Worm (Caenorhabditis elegans) whole organism, L2 larva: ENCODE results near the gene D1025.10.

Source experiments
- F13H6.1 ChIP-seq: sonication (generic microtip); optimal IDR thresholded peaks from 2 replicates; lab custom pipeline; 2016; ENCODE audit warnings: missing genetic modification characterization, missing compliant biosample characterization
- aly-2 ChIP-seq: fragments of 150-350 bp; optimal IDR thresholded peaks from 2 replicates; lab custom pipeline; 2014; ENCODE audit warnings: missing biosample characterization, missing genetic modification characterization
- ceh-82 ChIP-seq: fragments of 150-350 bp; optimal IDR thresholded peaks from 2 replicates; lab custom pipeline; 2014; ENCODE audit warnings: missing biosample characterization, missing genetic modification characterization
- gmeb-1 ChIP-seq: fragments of 150-350 bp; optimal IDR thresholded peaks from 2 replicates; lab custom pipeline; 2014; ENCODE audit warnings: missing biosample characterization, missing genetic modification characterization
- nhr-129 ChIP-seq: fragments of 150-350 bp; optimal IDR thresholded peaks from 2 replicates; lab custom pipeline; 2014; ENCODE audit warnings: missing biosample characterization, missing genetic modification characterization
- peb-1 ChIP-seq: fragments of 150-350 bp; optimal IDR thresholded peaks from 2 replicates; lab custom pipeline; 2014; ENCODE audit warnings: missing biosample characterization, missing genetic modification characterization
- unc-62 ChIP-seq: fragments of 150-350 bp; optimal IDR thresholded peaks from 2 replicates; lab custom pipeline; 2014; ENCODE audit warnings: missing biosample characterization, missing genetic modification reagents, missing genetic modification characterization
- ztf-11 ChIP-seq: sonication (generic microtip); optimal IDR thresholded peaks from 2 replicates; lab custom pipeline; 2017; ENCODE audit warnings: missing biosample characterization, missing genetic modification characterization

DNA sequence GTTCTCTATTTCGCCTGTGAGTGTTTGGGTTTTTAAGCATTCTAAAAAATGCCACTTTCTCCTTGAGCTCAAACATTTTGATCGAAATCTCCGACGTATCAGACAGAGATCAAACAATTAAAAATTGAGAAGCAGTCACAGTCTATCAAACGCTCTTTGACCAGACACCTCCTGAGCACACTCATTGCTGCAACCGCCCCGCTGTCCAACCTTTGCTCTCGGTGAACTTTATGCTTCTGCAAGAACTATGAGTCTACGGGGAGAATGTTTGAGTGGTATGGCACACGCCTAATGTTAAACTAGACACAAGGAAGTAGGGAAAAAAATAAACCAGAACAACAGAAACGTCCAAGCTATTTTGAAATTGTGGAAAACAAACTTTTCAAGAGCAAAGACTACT is 48.6 kb downstream of the D1025.10 start:
- no peak for TF ChIP-seq F13H6.1 (tag; lab: Kevin White, UChicago)
- no peak for TF ChIP-seq nhr-129
- no peak for TF ChIP-seq aly-2
- no peak for TF ChIP-seq peb-1
- no peak for TF ChIP-seq ceh-82 (tag; lab: Kevin White, UChicago)
- no peak for TF ChIP-seq ztf-11
- no peak for TF ChIP-seq gmeb-1 (tag; lab: Kevin White, UChicago)
- TF ChIP-seq unc-62 (GFP tag; lab: Kevin White, UChicago): no peak
